Worm (Caenorhabditis elegans) whole organism, L1 larva: ENCODE data around the gene ZK616.3.

ENCODE experiments used
- efl-1 ChIP-seq, 4 experiments: fragments of 150-350 bp; optimal IDR thresholded peaks in 3 of 4; peaks in 1 of 4; 1 replicate in 1 of 4; 2 replicates in 3 of 4; lab custom pipeline; 2014; ENCODE audit warnings: missing biosample characterization in 2 of 4, missing genetic modification characterization in 2 of 4, missing genetic modification reagents in 2 of 4
- egl-27 ChIP-seq, 2 experiments: fragments of 150-350 bp in 1 of 2; sonication (generic microtip); optimal IDR thresholded peaks; 3 replicates each; lab custom pipeline; 2017 to 2018; ENCODE audit warnings: missing biosample characterization in 2 of 2, missing genetic modification characterization in 2 of 2, missing genetic modification reagents in 2 of 2
- hpl-2 ChIP-seq: fragments of 150-350 bp; optimal IDR thresholded peaks from 2 replicates; lab custom pipeline; 2014; ENCODE audit warnings: missing biosample characterization, missing genetic modification reagents, missing genetic modification characterization
- irx-1 ChIP-seq: sonication (generic microtip); optimal IDR thresholded peaks from 2 replicates; lab custom pipeline; 2016; ENCODE audit warnings: missing genetic modification characterization, missing compliant biosample characterization
- lin-15B ChIP-seq: fragments of 150-350 bp; sonication (generic microtip); optimal IDR thresholded peaks from 3 replicates; lab custom pipeline; 2014; ENCODE audit warnings: missing biosample characterization, missing genetic modification characterization
- lin-35 ChIP-seq, 2 experiments: fragments of 150-350 bp; optimal IDR thresholded peaks; 2 replicates each; lab custom pipeline; 2014; ENCODE audit warnings: missing biosample characterization in 2 of 2, missing genetic modification characterization in 2 of 2, missing genetic modification reagents in 2 of 2

ZK616.3 gene

DNA sequence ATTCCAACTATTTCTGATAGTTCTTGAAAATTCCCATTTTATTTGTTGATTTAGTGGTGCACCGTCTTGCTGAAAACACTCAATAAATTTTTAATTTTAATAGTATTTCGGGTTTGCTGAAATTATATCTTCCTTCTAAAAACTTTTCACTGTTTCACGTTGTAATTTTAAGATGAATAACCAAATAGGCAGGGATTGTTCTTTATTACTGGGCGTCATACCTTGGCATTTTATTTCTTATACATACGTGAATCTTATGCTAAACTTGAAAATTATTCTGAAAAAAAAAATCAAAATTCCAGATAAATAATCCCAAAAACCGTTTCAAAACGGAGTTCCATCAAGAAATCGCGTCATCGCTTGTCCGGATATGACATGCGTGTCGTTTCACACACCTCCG, 41.8 kb downstream of the ZK616.3 start, which contains the start of gene mgl-3:
Gene mgl-3 (plus strand): TSS at position 301 of the 400 bp plus-strand sequence.
- TF ChIP-seq lin-35 (GFP tag; optimal IDR thresholded peaks at IDR 0.05; lab: Kevin White, UChicago) = no peak
- no peak for TF ChIP-seq irx-1 (tag; lab: Kevin White, UChicago)
- no peak for TF ChIP-seq egl-27 (tag; optimal IDR thresholded peaks at IDR 0.05; lab: Kevin White, UChicago)
- TF ChIP-seq efl-1 (optimal IDR thresholded peaks at IDR 0.05; lab: Kevin White, UChicago) = no peak
- no peak for TF ChIP-seq efl-1 (GFP tag; optimal IDR thresholded peaks at IDR 0.05 in 1 of 2; lab: Kevin White, UChicago)
- TF ChIP-seq hpl-2 (GFP tag; lab: Kevin White, UChicago) = no peak
- TF ChIP-seq lin-15B (tag; lab: Kevin White, UChicago) = no peak
- TF ChIP-seq, all 84 proteins: peak for 0
